Worm (Caenorhabditis elegans) whole organism, mixed stage, embryonic: Measurements from ENCODE around the gene F36H12.17.

ENCODE experiments used
- elt-3 ChIP-seq: fragments of 150-350 bp; optimal IDR thresholded peaks from 2 replicates; lab custom pipeline; 2014; ENCODE audit warnings: missing biosample characterization, missing genetic modification characterization
- mab-5 ChIP-seq: fragments of 150-350 bp; optimal IDR thresholded peaks from 2 replicates; lab custom pipeline; 2014; ENCODE audit warnings: missing biosample characterization, missing genetic modification characterization
- nhr-28 ChIP-seq: fragments of 150-350 bp; optimal IDR thresholded peaks from 2 replicates; lab custom pipeline; 2014; ENCODE audit warnings: missing biosample characterization, missing genetic modification characterization
- nhr-76 ChIP-seq: sonication (generic microtip); optimal IDR thresholded peaks from 2 replicates; lab custom pipeline; 2017; ENCODE audit warnings: missing biosample characterization, missing genetic modification characterization
- pha-4 ChIP-seq: fragments of 150-350 bp; optimal IDR thresholded peaks from 2 replicates; lab custom pipeline; 2018; ENCODE audit warnings: missing biosample characterization, missing genetic modification reagents, missing genetic modification characterization
- snpc-4 ChIP-seq: fragments of 150-350 bp; optimal IDR thresholded peaks from 2 replicates; lab custom pipeline; 2014; ENCODE audit warnings: missing biosample characterization, missing genetic modification characterization
- unc-62 ChIP-seq: fragments of 150-350 bp; optimal IDR thresholded peaks from 2 replicates; lab custom pipeline; 2014; ENCODE audit warnings: missing biosample characterization, missing genetic modification reagents, missing genetic modification characterization
- zip-8 ChIP-seq: fragments of 150-350 bp; optimal IDR thresholded peaks from 2 replicates; lab custom pipeline; 2014; ENCODE audit warnings: missing biosample characterization, missing genetic modification characterization

DNA sequence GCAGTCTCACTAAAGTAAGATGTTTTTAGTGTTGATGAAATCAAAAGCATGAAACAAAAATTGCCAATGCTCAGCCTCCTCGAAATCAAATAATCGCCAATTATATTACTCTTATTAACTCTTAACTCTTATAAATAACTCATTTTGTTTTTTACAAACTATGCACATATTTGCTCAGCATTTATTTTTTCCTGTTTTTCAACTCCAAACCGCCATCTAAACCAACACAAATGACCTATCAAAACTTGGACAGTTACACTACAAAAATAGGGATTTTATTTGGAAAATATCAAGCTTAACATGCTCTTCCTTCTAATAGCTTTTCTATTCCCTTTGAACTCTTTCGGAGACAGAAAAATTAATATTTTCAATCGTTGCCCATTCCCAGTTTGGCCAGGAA is 49.0 kb downstream of the F36H12.17 start, which contains the start of gene thn-6:
- TF ChIP-seq unc-62 (GFP tag; lab: Kevin White, UChicago) (no peak), nhr-76 (tag; lab: Kevin White, UChicago) (no peak), mab-5 (tag; lab: Kevin White, UChicago) (no peak), snpc-4 (tag; lab: Kevin White, UChicago) (no peak), elt-3 (tag; lab: Kevin White, UChicago) (no peak), pha-4 (no peak), nhr-28 (tag; lab: Kevin White, UChicago) (no peak), zip-8 (no peak)
